Worm (Caenorhabditis elegans) whole organism, L4/young adult: ENCODE results near the gene T04C10.3.

Source experiments
- W03F9.2 ChIP-seq: fragments of 150-350 bp; optimal IDR thresholded peaks from 2 replicates; lab custom pipeline; 2014; ENCODE audit warnings: missing biosample characterization, missing genetic modification characterization
- dao-5 ChIP-seq: sonication (generic microtip); optimal IDR thresholded peaks from 2 replicates; lab custom pipeline; 2016; ENCODE audit warnings: missing genotype, missing genetic modification characterization, moderate library complexity, missing compliant biosample characterization
- him-1 ChIP-seq: sonication (generic microtip); optimal IDR thresholded peaks from 2 replicates; lab custom pipeline; 2016; ENCODE audit warnings: missing genotype, missing genetic modification reagents, missing genetic modification characterization, missing compliant biosample characterization

DNA sequence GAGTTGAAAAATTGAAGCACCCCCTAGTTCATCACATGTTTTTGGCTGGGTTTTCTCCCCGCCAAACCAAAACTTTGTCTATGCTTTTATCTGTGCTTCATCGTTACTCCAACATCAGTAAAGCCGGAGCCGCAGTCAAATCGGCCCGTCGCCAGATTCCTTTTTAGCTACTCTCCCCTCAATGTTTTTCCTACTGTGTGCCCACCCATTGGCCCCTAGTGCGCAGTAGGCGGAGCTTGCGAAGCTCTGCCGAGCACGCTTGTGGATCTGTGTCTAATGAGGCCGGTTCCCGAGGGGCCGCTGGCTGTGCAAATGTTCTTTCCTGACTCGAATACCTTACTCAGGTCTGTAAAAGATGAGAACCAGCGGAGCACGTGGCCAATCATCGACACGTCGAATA is 35.8 kb upstream of the T04C10.3 start:
- no peak for TF ChIP-seq him-1
- TF ChIP-seq W03F9.2, result no peak
- no peak for TF ChIP-seq dao-5 (tag; lab: Kevin White, UChicago)
